ENCODE assay signal across 1 fruit fly cellular context in genomic region chr2L:17747133-17747824, dm6.
TF ChIP-seq lines count a peak whose summit lies in the region.

No protein-coding gene starts in this region.

TF ChIP-seq in whole organism, embryonic, 481 proteins besides CTCF, POLR2A, EP300 and RAD21 (continued from another document):
- TF ChIP-seq sqz (GFP tag; optimal IDR thresholded peaks at IDR 0.05; lab: Kevin White, UChicago) = peak; percentile 26
- no peak for TF ChIP-seq al (GFP tag; IDR thresholded peaks at IDR 0.05; lab: Robert Waterston, UW)
- TF ChIP-seq CG30403 (GFP tag; optimal IDR thresholded peaks at IDR 0.05; lab: Kevin White, UChicago) = peak; percentile 60
- TF ChIP-seq CG14710 (tag; optimal IDR thresholded peaks at IDR 0.05; lab: Kevin White, UChicago) = peak; percentile 60
- TF ChIP-seq Lhr (GFP tag; optimal IDR thresholded peaks at IDR 0.05; lab: Kevin White, UChicago) = peak; percentile 12
- TF ChIP-seq CG31441 (GFP tag; IDR thresholded peaks at IDR 0.05; lab: Robert Waterston, UW) = peak; percentile 56
- TF ChIP-seq fd96Cb (tag; optimal IDR thresholded peaks at IDR 0.05; lab: Kevin White, UChicago) = peak; percentile 52
- TF ChIP-seq az2 (GFP tag; optimal IDR thresholded peaks at IDR 0.05; lab: Kevin White, UChicago) = peak; percentile 4
- peak; percentile 17 for TF ChIP-seq CG30020 (tag; optimal IDR thresholded peaks at IDR 0.05; lab: Kevin White, UChicago)
- no peak for TF ChIP-seq CG6854 (GFP tag; optimal IDR thresholded peaks at IDR 0.05; lab: Kevin White, UChicago)
- peak; percentile 10 for TF ChIP-seq CG10209 (GFP tag; optimal IDR thresholded peaks at IDR 0.05; lab: Kevin White, UChicago)
- TF ChIP-seq Hr51 (GFP tag; optimal IDR thresholded peaks at IDR 0.05; lab: Kevin White, UChicago) = peak in 1 of 2 experiments; percentile 40
- peak; percentile 68 for TF ChIP-seq CG8388 (GFP tag; optimal IDR thresholded peaks at IDR 0.05; lab: Kevin White, UChicago)
- TF ChIP-seq phol (tag; optimal IDR thresholded peaks at IDR 0.05; lab: Kevin White, UChicago) = peak; percentile 56
- TF ChIP-seq chm (GFP tag; IDR thresholded peaks at IDR 0.05; lab: Robert Waterston, UW) = peak; percentile 10; the same call in 1 of the 2 replicates
- TF ChIP-seq otp (GFP tag; IDR thresholded peaks at IDR 0.05; lab: Robert Waterston, UW) = no peak
- peak; percentile 43 for TF ChIP-seq CG2678 (tag; optimal IDR thresholded peaks at IDR 0.05; lab: Kevin White, UChicago)
- peak; percentile 19 for TF ChIP-seq lab (GFP tag; optimal IDR thresholded peaks at IDR 0.05; lab: Kevin White, UChicago)
- no peak for TF ChIP-seq CG8359 (GFP tag; optimal IDR thresholded peaks at IDR 0.05; lab: Kevin White, UChicago; ENCODE audit: borderline replicate concordance)
- peak; percentile 35 for TF ChIP-seq CG15696 (tag; optimal IDR thresholded peaks at IDR 0.05; lab: Kevin White, UChicago)
- TF ChIP-seq nerfin-1 (tag; optimal IDR thresholded peaks at IDR 0.05; lab: Kevin White, UChicago) = peak; percentile 38
- TF ChIP-seq gsb-n (tag; optimal IDR thresholded peaks at IDR 0.05; lab: Kevin White, UChicago) = peak; percentile 56
- TF ChIP-seq CG16815 (GFP tag; optimal IDR thresholded peaks at IDR 0.05; lab: Kevin White, UChicago) = peak; percentile 5
- TF ChIP-seq CG9437 (GFP tag; optimal IDR thresholded peaks at IDR 0.05; lab: Kevin White, UChicago) = peak; percentile 29
- TF ChIP-seq scrt (GFP tag; optimal IDR thresholded peaks at IDR 0.05; lab: Kevin White, UChicago) = no peak
- TF ChIP-seq CG7928 (GFP tag; optimal IDR thresholded peaks at IDR 0.05; lab: Kevin White, UChicago) = no peak
- TF ChIP-seq gcm (GFP tag; optimal IDR thresholded peaks at IDR 0.05; lab: Kevin White, UChicago) = peak; percentile 26
- TF ChIP-seq Hr3 (GFP tag; optimal IDR thresholded peaks at IDR 0.05; lab: Kevin White, UChicago) = peak; percentile 14
- peak; percentile 73 for TF ChIP-seq CG18262 (tag; optimal IDR thresholded peaks at IDR 0.05; lab: Kevin White, UChicago)
- TF ChIP-seq sim (GFP tag; IDR thresholded peaks at IDR 0.05; lab: Robert Waterston, UW) = 0 out of 2 replicates have a peak, but pooled peaks have one; percentile 16
- peak; percentile 9 for TF ChIP-seq CG6254 (GFP tag; optimal IDR thresholded peaks at IDR 0.05; lab: Kevin White, UChicago)
- TF ChIP-seq D (optimal IDR thresholded peaks at IDR 0.05; lab: Kevin White, UChicago) = no peak
- TF ChIP-seq D (GFP tag; optimal IDR thresholded peaks at IDR 0.05; lab: Kevin White, UChicago) = peak; percentile 60
- no peak for TF ChIP-seq ab (GFP tag; optimal IDR thresholded peaks at IDR 0.05; lab: Kevin White, UChicago)
- TF ChIP-seq D19A (tag; optimal IDR thresholded peaks at IDR 0.05; lab: Kevin White, UChicago) = peak; percentile 72
- no peak for TF ChIP-seq Camta (GFP tag; optimal IDR thresholded peaks at IDR 0.05; lab: Kevin White, UChicago)
- TF ChIP-seq Sox102F (GFP tag; optimal IDR thresholded peaks at IDR 0.05; lab: Kevin White, UChicago) = peak; percentile 45
- TF ChIP-seq jumu (GFP tag; optimal IDR thresholded peaks at IDR 0.05; lab: Kevin White, UChicago) = no peak
- TF ChIP-seq CG3407 (GFP tag; optimal IDR thresholded peaks at IDR 0.05; lab: Kevin White, UChicago) = peak; percentile 22
- peak; percentile 20 for TF ChIP-seq CG1529 (GFP tag; optimal IDR thresholded peaks at IDR 0.05; lab: Kevin White, UChicago)
- TF ChIP-seq CG17359 (tag; optimal IDR thresholded peaks at IDR 0.05; lab: Kevin White, UChicago) = peak; percentile 23
- peak; percentile 57 for TF ChIP-seq CG10267 (tag; optimal IDR thresholded peaks at IDR 0.05; lab: Kevin White, UChicago)
- TF ChIP-seq Med (GFP tag; lab: Kevin White, UChicago) = peak; percentile 36
- no peak for TF ChIP-seq ro (GFP tag; IDR thresholded peaks at IDR 0.05; lab: Robert Waterston, UW)
- no peak for TF ChIP-seq Opbp (GFP tag; IDR thresholded peaks at IDR 0.05; lab: Robert Waterston, UW; ENCODE audit: partially characterized antibody)
- TF ChIP-seq gem (tag; optimal IDR thresholded peaks at IDR 0.05; lab: Kevin White, UChicago) = peak; percentile 75
- TF ChIP-seq CG17612 (GFP tag; IDR thresholded peaks at IDR 0.05; lab: Robert Waterston, UW) = no peak
- peak; percentile 24 for TF ChIP-seq CG4820 (GFP tag; optimal IDR thresholded peaks at IDR 0.05; lab: Kevin White, UChicago)
- TF ChIP-seq Dip3 (GFP tag; optimal IDR thresholded peaks at IDR 0.05; lab: Kevin White, UChicago) = no peak
- TF ChIP-seq CG7556 (GFP tag; optimal IDR thresholded peaks at IDR 0.05; lab: Kevin White, UChicago) = peak; percentile 73
- no peak for TF ChIP-seq CG10462 (GFP tag; optimal IDR thresholded peaks at IDR 0.05; lab: Kevin White, UChicago)
- peak; percentile 54 for TF ChIP-seq CG17829 (tag; optimal IDR thresholded peaks at IDR 0.05; lab: Kevin White, UChicago)
- no peak for TF ChIP-seq CG8944 (GFP tag; optimal IDR thresholded peaks at IDR 0.05; lab: Kevin White, UChicago)
- TF ChIP-seq CG15601 (tag; optimal IDR thresholded peaks at IDR 0.05; lab: Kevin White, UChicago) = peak; percentile 53
- no peak for TF ChIP-seq CG3838 (GFP tag; optimal IDR thresholded peaks at IDR 0.05; lab: Kevin White, UChicago)
